Worm (Caenorhabditis elegans): Measurements from ENCODE around the gene eea-1.
A peak's percentile ranks its signal among the peaks of the same experiment; 100 is the strongest.

Gene eea-1

DNA sequence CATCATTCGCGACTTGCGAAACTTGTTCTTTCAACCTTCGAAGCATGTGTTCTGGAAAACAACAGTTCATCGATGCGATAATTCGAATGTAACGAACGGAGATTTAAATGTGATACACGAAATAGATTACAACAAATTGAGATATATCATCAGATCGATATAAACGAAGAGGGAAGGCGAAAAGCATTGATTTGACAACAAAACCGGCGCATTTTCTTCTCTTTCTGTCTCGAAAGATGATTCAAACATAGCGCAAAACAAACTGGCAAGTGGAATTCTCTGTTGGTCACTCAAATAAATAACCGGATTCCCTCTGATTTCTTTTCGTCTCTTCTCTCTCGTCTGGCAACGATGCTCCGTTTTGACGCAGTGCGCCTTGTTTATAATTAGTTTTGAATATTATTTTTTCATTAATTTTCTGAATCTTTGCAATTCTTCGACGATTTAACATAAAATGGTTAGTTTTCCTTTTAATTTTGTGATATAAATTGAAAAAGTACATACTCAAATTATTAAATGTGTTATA lies at the start of gene eea-1, which contains the start of gene gut-2:
TSS of gene eea-1 (minus strand) at position 51 of the 526 bp plus-strand sequence.
TSS of gene gut-2 (plus strand) at position 369 of the 526 bp plus-strand sequence.
- TF ChIP-seq lsy-2 (tag; optimal IDR thresholded peaks at IDR 0.05) = peak; percentile 29 to 76
- peak; percentile 86 for TF ChIP-seq C34F6.9 (tag; optimal IDR thresholded peaks at IDR 0.05)
- no peak for TF ChIP-seq mbf-1 (tag; optimal IDR thresholded peaks at IDR 0.05)
- no peak for TF ChIP-seq mdl-1 (tag; optimal IDR thresholded peaks at IDR 0.05)
- no peak for TF ChIP-seq Y55F3AM.14 (GFP tag; optimal IDR thresholded peaks at IDR 0.05)
- peak; percentile 72 for TF ChIP-seq unc-55 (GFP tag; optimal IDR thresholded peaks at IDR 0.05)
- peak; percentile 81 for TF ChIP-seq F13H6.1 (tag; optimal IDR thresholded peaks at IDR 0.05)
- TF ChIP-seq blmp-1 (tag; optimal IDR thresholded peaks at IDR 0.05; ENCODE audit: insufficient read depth) = no peak
- peak; percentile 58 for TF ChIP-seq mab-5 (tag; optimal IDR thresholded peaks at IDR 0.05)
- no peak for TF ChIP-seq sem-4 (tag; optimal IDR thresholded peaks at IDR 0.05)
- no peak for TF ChIP-seq elt-1 (tag; optimal IDR thresholded peaks at IDR 0.05)
- no peak for TF ChIP-seq ztf-11 (tag; optimal IDR thresholded peaks at IDR 0.05)
- no peak for TF ChIP-seq dmd-4 (tag; optimal IDR thresholded peaks at IDR 0.05)
- TF ChIP-seq ceh-16 (tag; optimal IDR thresholded peaks at IDR 0.05) = no peak
- no peak for TF ChIP-seq peb-1 (tag; optimal IDR thresholded peaks at IDR 0.05)
- peak; percentile 15 for TF ChIP-seq lin-11 (tag; optimal IDR thresholded peaks at IDR 0.05)
- no peak for TF ChIP-seq nhr-23 (tag; optimal IDR thresholded peaks at IDR 0.05)
- no peak for TF ChIP-seq unc-39 (tag; optimal IDR thresholded peaks at IDR 0.05)
- TF ChIP-seq skn-1 (tag; optimal IDR thresholded peaks at IDR 0.05) = no peak
- peak; percentile 51 for TF ChIP-seq lin-13 (GFP tag; optimal IDR thresholded peaks at IDR 0.05)
- TF ChIP-seq ZK546.5 (tag; optimal IDR thresholded peaks at IDR 0.05) = no peak
- no peak for TF ChIP-seq nhr-11 (tag; optimal IDR thresholded peaks at IDR 0.05)
- TF ChIP-seq unc-62 (GFP tag; optimal IDR thresholded peaks at IDR 0.05) = no peak
- TF ChIP-seq gmeb-1 (tag; optimal IDR thresholded peaks at IDR 0.05) = peak; percentile 42
- TF ChIP-seq zag-1 (tag; optimal IDR thresholded peaks at IDR 0.05) = no peak
- TF ChIP-seq fos-1 (tag; optimal IDR thresholded peaks at IDR 0.05) = peak; percentile 56
- TF ChIP-seq nhr-21 (tag; optimal IDR thresholded peaks at IDR 0.05) = peak; percentile 72
- TF ChIP-seq ztf-4 (tag; optimal IDR thresholded peaks at IDR 0.05) = peak; percentile 21
- TF ChIP-seq nhr-237 (tag; optimal IDR thresholded peaks at IDR 0.05) = no peak
- TF ChIP-seq lin-39 (tag; optimal IDR thresholded peaks at IDR 0.05) = no peak
- TF ChIP-seq R02D3.7 (tag; optimal IDR thresholded peaks at IDR 0.05) = no peak
- TF ChIP-seq ama-1 (optimal IDR thresholded peaks at IDR 0.05) = no peak
- TF ChIP-seq nhr-129 (tag; optimal IDR thresholded peaks at IDR 0.05) = peak; percentile 56
- TF ChIP-seq nhr-6 (tag; optimal IDR thresholded peaks at IDR 0.05) = no peak
- TF ChIP-seq nhr-10 (tag; optimal IDR thresholded peaks at IDR 0.05) = no peak
- peak; percentile 76 for TF ChIP-seq sma-9 (GFP tag; optimal IDR thresholded peaks at IDR 0.05)
- no peak for TF ChIP-seq sma-9 (tag; optimal IDR thresholded peaks at IDR 0.05)
- TF ChIP-seq ceh-82 (tag; optimal IDR thresholded peaks at IDR 0.05) = no peak
- TF ChIP-seq nhr-77 (tag; optimal IDR thresholded peaks at IDR 0.05) = no peak
- TF ChIP-seq nhr-12 (tag; optimal IDR thresholded peaks at IDR 0.05) = no peak
- peak; percentile 20 for TF ChIP-seq egl-27 (tag; optimal IDR thresholded peaks at IDR 0.05)
- TF ChIP-seq sma-3 (GFP tag; optimal IDR thresholded peaks at IDR 0.05) = peak; percentile 67
- TF ChIP-seq elt-3 (tag; optimal IDR thresholded peaks at IDR 0.05) = no peak
- peak; percentile 54 for TF ChIP-seq snpc-4 (tag; optimal IDR thresholded peaks at IDR 0.05)
- no peak for TF ChIP-seq ztf-1 (GFP tag; conservative IDR thresholded peaks at IDR 0.05)
- no peak for TF ChIP-seq aly-2 (tag; optimal IDR thresholded peaks at IDR 0.05)
- peak; percentile 77 for TF ChIP-seq nhr-25 (tag; optimal IDR thresholded peaks at IDR 0.05)
- TF ChIP-seq crh-2 (tag; optimal IDR thresholded peaks at IDR 0.05) = peak; percentile 61
- TF ChIP-seq alr-1 (tag; optimal IDR thresholded peaks at IDR 0.05) = no peak

Data from whole organism, L2 larva.